Worm (Caenorhabditis elegans) whole organism, early embryonic: Measurements from ENCODE around the gene cox-6A.

Source experiments
- B0310.2 ChIP-seq: sonication (generic microtip); optimal IDR thresholded peaks from 2 replicates; lab custom pipeline; 2016; ENCODE audit warnings: mild to moderate bottlenecking, missing genetic modification characterization, missing compliant biosample characterization
- F13C5.2 ChIP-seq: sonication (generic microtip); optimal IDR thresholded peaks from 2 replicates; lab custom pipeline; 2017; ENCODE audit warnings: mild to moderate bottlenecking, missing genetic modification characterization, inconsistent platforms, missing compliant biosample characterization
- aly-1 ChIP-seq: sonication (generic microtip); optimal IDR thresholded peaks from 2 replicates; lab custom pipeline; 2016; ENCODE audit warnings: missing genetic modification characterization, missing compliant biosample characterization
- ama-1 ChIP-seq: fragments of 150-350 bp; optimal IDR thresholded peaks from 2 replicates; lab custom pipeline; 2014
- ceh-13 ChIP-seq: fragments of 200-800 bp; sonication (Bioruptor generic); optimal IDR thresholded peaks from 2 replicates; lab custom pipeline; 2018; ENCODE audit warnings: mild to moderate bottlenecking, missing genetic modification characterization, missing compliant biosample characterization
- ceh-36 ChIP-seq: sonication (generic microtip); optimal IDR thresholded peaks from 2 replicates; lab custom pipeline; 2016; ENCODE audit warnings: missing genetic modification characterization, inconsistent platforms, missing compliant biosample characterization
- ets-7 ChIP-seq: sonication (generic microtip); optimal IDR thresholded peaks from 2 replicates; lab custom pipeline; 2016; ENCODE audit warnings: missing genotype, missing genetic modification characterization, missing compliant biosample characterization
- flt-1 ChIP-seq: fragments of 200-800 bp; sonication (Bioruptor generic); IDR thresholded peaks from 2 replicates; pipeline ENCODE4 v1.3.6; 2022; ENCODE audit warnings: missing genetic modification characterization, missing compliant biosample characterization
- hmbx-1 ChIP-seq: sonication (generic microtip); optimal IDR thresholded peaks from 2 replicates; lab custom pipeline; 2016; ENCODE audit warnings: mild to moderate bottlenecking, missing genetic modification characterization, missing compliant biosample characterization
- hmg-4 ChIP-seq: fragments of 200-800 bp; sonication (Bioruptor generic); optimal IDR thresholded peaks from 2 replicates; lab custom pipeline; 2018; ENCODE audit warnings: mild to moderate bottlenecking, missing genetic modification characterization, missing compliant biosample characterization
- hnd-1 ChIP-seq: sonication (generic microtip); optimal IDR thresholded peaks from 2 replicates; lab custom pipeline; 2016; ENCODE audit warnings: missing genetic modification characterization, missing compliant biosample characterization
- pes-1 ChIP-seq: fragments of 200-800 bp; sonication (Bioruptor generic); IDR thresholded peaks from 2 replicates; pipeline ENCODE4 v1.3.6; 2022; ENCODE audit warnings: missing genetic modification reagents, missing genetic modification characterization, missing compliant biosample characterization
- scrt-1 ChIP-seq: fragments of 200-800 bp; sonication (Bioruptor generic); IDR thresholded peaks from 2 replicates; pipeline ENCODE4 v1.3.6; 2022; ENCODE audit warnings: missing genetic modification characterization, missing compliant biosample characterization
- sea-1 ChIP-seq: fragments of 200-800 bp; sonication (Bioruptor generic); conservative IDR thresholded peaks from 2 replicates; pipeline ENCODE4 v1.3.6; 2022; ENCODE audit warnings: missing genetic modification characterization, missing compliant biosample characterization
- tbx-11 ChIP-seq: fragments of 200-800 bp; sonication (Bioruptor generic); IDR thresholded peaks from 2 replicates; pipeline ENCODE4 v1.3.6; 2022; ENCODE audit warnings: missing genetic modification characterization, missing compliant biosample characterization
- tbx-37 ChIP-seq: fragments of 200-800 bp; sonication (Bioruptor generic); conservative IDR thresholded peaks from 2 replicates; pipeline ENCODE4 v1.3.6; 2022; ENCODE audit warnings: missing genetic modification reagents, missing genetic modification characterization, missing compliant biosample characterization
- tra-4 ChIP-seq: sonication (generic microtip); optimal IDR thresholded peaks from 2 replicates; lab custom pipeline; 2017; ENCODE audit warnings: missing genetic modification characterization, missing compliant biosample characterization

Gene cox-6A

DNA sequence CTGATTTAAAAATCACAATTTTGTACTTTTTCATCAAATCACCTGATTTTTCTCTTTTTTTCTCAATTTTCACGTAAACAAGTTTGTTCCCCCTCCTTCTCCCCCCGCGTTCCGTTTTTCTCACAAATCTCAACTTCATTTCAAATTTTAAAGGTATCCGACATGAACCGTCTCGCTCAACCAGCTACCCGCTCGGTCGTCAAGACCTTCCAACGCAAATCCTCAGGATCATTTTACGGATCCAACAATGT is at the start of gene cox-6A:
Gene cox-6A (plus strand): TSS at position 152 of the 251 bp plus-strand sequence.
- TF ChIP-seq tra-4 = no peak
- no peak for TF ChIP-seq aly-1 (tag; lab: Kevin White, UChicago)
- TF ChIP-seq ceh-13 (GFP tag; lab: Kevin White, UChicago) = no peak
- TF ChIP-seq hmg-4 = no peak
- TF ChIP-seq pes-1 (GFP tag; lab: Robert Waterston, UW) = no peak
- no peak for TF ChIP-seq B0310.2
- TF ChIP-seq ets-7 (tag; lab: Kevin White, UChicago) = no peak
- no peak for TF ChIP-seq hnd-1
- no peak for TF ChIP-seq scrt-1 (GFP tag; lab: Robert Waterston, UW)

DNA sequence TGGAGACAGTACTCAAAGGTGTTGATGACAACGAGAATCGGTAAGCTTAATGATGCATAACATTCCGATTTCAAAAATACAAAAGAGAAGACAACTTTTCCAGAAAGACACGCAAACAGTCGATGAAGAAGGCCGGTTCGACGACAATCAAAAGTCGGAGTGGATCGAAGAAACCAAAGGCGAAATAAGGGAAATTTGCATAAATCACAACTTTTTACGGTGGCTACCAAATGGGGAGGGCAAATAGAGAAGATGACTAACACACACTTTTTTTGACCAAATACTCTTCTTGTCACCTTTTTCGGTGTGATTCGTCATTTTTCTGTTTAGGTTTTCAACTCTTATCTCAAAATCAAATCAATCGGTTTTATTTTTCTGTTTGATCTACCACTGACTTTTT is 45.4 kb upstream of the cox-6A start, which contains the start of gene C45G9.6:
Gene C45G9.6 (plus strand): TSS at position 301 of the 400 bp plus-strand sequence.
- no peak for TF ChIP-seq scrt-1 (GFP tag; lab: Robert Waterston, UW)
- TF ChIP-seq tra-4 = no peak
- TF ChIP-seq hnd-1 = no peak

DNA sequence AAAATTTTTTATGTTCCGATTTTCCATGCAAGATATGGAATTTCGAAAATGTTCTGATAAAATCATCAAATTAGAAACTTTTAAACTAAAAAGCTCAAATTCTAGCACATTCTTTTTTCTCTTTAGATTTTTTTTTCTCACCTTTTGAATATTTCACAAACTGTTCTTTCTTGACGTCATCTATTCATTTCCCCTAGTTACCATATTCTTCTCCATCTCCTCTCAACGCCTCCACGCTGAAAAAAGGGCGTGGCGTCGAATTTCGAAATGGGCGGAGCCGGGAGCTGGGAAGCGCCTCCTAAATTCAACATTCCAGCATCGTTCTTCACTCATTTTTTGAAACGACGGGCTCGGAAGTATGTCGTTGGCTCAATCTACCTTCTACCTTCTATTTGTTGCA is 39.4 kb upstream of the cox-6A start, which contains the start of gene nlp-43:
Gene nlp-43 (plus strand): TSS at position 301 of the 400 bp plus-strand sequence.
- TF ChIP-seq sea-1 (GFP tag; lab: Robert Waterston, UW) (no peak), hmbx-1 (tag; lab: Kevin White, UChicago) (no peak), scrt-1 (GFP tag; lab: Robert Waterston, UW) (no peak), hmg-4 (no peak), ceh-36 (tag; lab: Kevin White, UChicago) (no peak), tbx-37 (GFP tag; lab: Robert Waterston, UW) (no peak), tra-4 (no peak), ets-7 (tag; lab: Kevin White, UChicago) (no peak), ceh-13 (GFP tag; lab: Kevin White, UChicago) (no peak), aly-1 (tag; lab: Kevin White, UChicago) (no peak), flt-1 (GFP tag; lab: Robert Waterston, UW) (no peak), tbx-11 (GFP tag; lab: Robert Waterston, UW) (no peak), pes-1 (GFP tag; lab: Robert Waterston, UW) (no peak), B0310.2 (no peak), F13C5.2 (tag; lab: Kevin White, UChicago) (no peak), hnd-1 (no peak)

DNA sequence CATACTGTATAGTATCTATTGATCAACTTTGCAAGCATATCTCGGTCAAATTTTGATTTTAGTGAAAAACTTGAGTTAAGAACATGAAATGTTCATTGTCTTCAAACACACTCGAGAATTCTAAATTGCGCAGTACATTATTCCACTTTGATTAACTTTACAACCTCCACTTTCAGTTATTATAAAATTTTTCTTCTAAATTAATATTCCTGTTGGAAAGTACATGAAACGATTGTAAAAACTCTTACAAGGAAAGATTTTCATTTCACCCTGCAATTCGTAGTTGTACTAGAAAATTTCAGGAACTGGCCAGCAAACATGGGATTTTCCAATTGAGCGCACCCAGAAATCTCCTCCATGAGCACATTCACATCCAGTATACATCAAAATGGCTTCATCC is 36.8 kb upstream of the cox-6A start, which contains the start of gene C45G9.14:
Gene C45G9.14 (plus strand): TSS at position 301 of the 400 bp plus-strand sequence.
- TF ChIP-seq sea-1 (GFP tag; lab: Robert Waterston, UW) (no peak), ceh-13 (GFP tag; lab: Kevin White, UChicago) (no peak), hmbx-1 (tag; lab: Kevin White, UChicago) (no peak), scrt-1 (GFP tag; lab: Robert Waterston, UW) (no peak), tbx-37 (GFP tag; lab: Robert Waterston, UW) (no peak)

DNA sequence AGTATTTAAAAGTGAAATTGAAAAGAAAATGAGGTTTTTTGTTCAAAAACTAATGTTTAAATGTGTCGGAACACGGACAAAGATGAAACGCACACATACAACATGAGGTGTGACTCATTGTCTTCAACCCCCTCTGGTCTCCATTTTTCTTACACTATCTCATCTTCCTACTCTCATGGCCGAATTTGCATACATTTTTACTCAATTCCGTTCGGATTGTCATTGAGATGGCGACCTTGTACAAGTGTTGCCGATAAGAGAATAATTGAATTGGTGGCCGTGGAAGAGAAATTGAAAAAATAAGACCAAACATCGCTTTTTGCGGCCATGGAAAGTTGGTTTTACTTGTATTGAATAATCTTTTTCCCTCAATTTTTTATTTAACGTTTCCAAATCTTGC is 34.3 kb upstream of the cox-6A start, which contains the start of gene txbp-3:
Gene txbp-3 (minus strand): TSS at position 285 of the 400 bp plus-strand sequence.
- TF ChIP-seq scrt-1 (GFP tag; lab: Robert Waterston, UW) (no peak), tbx-37 (GFP tag; lab: Robert Waterston, UW) (no peak), sea-1 (GFP tag; lab: Robert Waterston, UW) (no peak), aly-1 (tag; lab: Kevin White, UChicago) (no peak), tra-4 (no peak), ceh-36 (tag; lab: Kevin White, UChicago) (no peak), hmbx-1 (tag; lab: Kevin White, UChicago) (no peak), tbx-11 (GFP tag; lab: Robert Waterston, UW) (no peak), hmg-4 (no peak), pes-1 (GFP tag; lab: Robert Waterston, UW) (no peak), hnd-1 (no peak), ets-7 (tag; lab: Kevin White, UChicago) (no peak)

DNA sequence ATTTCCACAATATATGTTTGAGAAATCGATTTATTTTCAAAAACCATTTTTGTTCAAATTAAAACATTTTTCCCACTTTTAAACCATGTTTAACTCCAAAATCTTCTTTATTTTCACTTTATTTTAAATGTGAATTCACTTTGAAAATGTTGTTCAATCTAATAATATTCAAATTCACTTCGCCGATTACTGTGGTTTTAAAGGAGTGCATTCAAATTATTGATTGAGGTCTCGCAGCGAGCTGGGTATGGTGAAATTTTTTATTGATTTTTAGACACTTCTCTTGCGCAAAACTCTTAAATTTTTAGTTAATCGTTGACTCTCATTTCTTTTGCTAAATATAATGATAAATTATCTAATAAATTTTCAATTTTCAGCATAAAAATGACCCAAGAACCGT is 33.8 kb upstream of the cox-6A start, which contains the start of gene C45G9.5:
Gene C45G9.5 (plus strand): TSS at position 378 of the 400 bp plus-strand sequence.
- TF ChIP-seq ceh-36 (tag; lab: Kevin White, UChicago) = no peak
- TF ChIP-seq tbx-11 (GFP tag; lab: Robert Waterston, UW) = no peak
- TF ChIP-seq sea-1 (GFP tag; lab: Robert Waterston, UW) = no peak
- TF ChIP-seq aly-1 (tag; lab: Kevin White, UChicago) = no peak
- TF ChIP-seq tbx-37 (GFP tag; lab: Robert Waterston, UW) = no peak
- TF ChIP-seq F13C5.2 (tag; lab: Kevin White, UChicago) = no peak
- TF ChIP-seq scrt-1 (GFP tag; lab: Robert Waterston, UW) = no peak
- no peak for TF ChIP-seq flt-1 (GFP tag; lab: Robert Waterston, UW)
- no peak for TF ChIP-seq ama-1 (lab: Kevin White, UChicago)
- TF ChIP-seq hmg-4 = no peak
- no peak for TF ChIP-seq ceh-13 (GFP tag; lab: Kevin White, UChicago)

DNA sequence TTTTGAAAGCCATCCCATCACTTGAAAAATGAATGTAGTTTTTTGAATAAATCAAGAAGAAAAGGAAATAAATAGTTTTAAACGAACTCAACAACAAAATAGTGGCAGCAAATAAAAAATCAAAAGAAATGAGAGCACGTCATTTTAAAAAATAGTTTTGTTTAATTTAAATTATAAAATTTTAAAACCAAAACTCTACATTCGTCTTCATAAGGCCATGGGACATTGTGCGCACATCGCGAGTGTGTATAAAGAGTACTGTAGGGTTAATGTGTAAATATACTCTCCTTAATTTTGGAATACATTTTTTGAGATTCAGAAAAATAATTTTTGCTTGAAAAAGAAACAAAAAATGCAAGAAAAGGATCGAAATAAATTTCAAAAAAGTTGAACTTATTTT is 29.6 kb upstream of the cox-6A start, which contains the start of gene C45G9.15:
Gene C45G9.15 (minus strand): TSS at position 101 of the 400 bp plus-strand sequence.
- no peak for TF ChIP-seq ceh-13 (GFP tag; lab: Kevin White, UChicago)
- no peak for TF ChIP-seq B0310.2
- TF ChIP-seq hmbx-1 (tag; lab: Kevin White, UChicago) = no peak
- TF ChIP-seq pes-1 (GFP tag; lab: Robert Waterston, UW) = no peak
- TF ChIP-seq hnd-1 = no peak
- no peak for TF ChIP-seq ets-7 (tag; lab: Kevin White, UChicago)
- TF ChIP-seq F13C5.2 (tag; lab: Kevin White, UChicago) = no peak
- no peak for TF ChIP-seq sea-1 (GFP tag; lab: Robert Waterston, UW)
- TF ChIP-seq ama-1 (lab: Kevin White, UChicago) = no peak

DNA sequence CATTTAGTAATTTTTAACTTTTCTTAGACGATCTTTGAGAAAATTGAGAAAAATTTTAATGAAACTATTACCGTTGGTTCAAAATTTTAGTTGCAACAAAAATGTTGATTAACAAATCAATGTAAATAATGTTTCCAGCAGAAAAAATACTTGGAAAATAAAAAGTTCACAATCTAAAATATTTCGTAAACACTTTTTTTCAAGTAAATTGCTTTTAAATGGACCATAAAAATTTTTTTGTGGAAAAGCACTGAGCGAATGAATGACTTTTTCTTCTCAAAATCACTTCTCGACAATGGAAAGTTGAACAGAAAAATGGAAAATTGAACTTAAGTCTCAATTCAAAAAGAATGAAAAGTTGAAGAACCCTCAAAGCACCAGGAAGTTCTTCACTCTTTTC is 28.0 kb upstream of the cox-6A start, which contains the start of gene C45G9.8:
Gene C45G9.8 (minus strand): TSS at position 101 of the 400 bp plus-strand sequence.
- TF ChIP-seq pes-1 (GFP tag; lab: Robert Waterston, UW) (no peak), hmbx-1 (tag; lab: Kevin White, UChicago) (no peak), flt-1 (GFP tag; lab: Robert Waterston, UW) (no peak), aly-1 (tag; lab: Kevin White, UChicago) (no peak), sea-1 (GFP tag; lab: Robert Waterston, UW) (no peak), F13C5.2 (tag; lab: Kevin White, UChicago) (no peak), ama-1 (lab: Kevin White, UChicago) (no peak), ceh-36 (tag; lab: Kevin White, UChicago) (no peak), tbx-37 (GFP tag; lab: Robert Waterston, UW) (no peak), scrt-1 (GFP tag; lab: Robert Waterston, UW) (no peak), B0310.2 (no peak), hnd-1 (no peak), ets-7 (tag; lab: Kevin White, UChicago) (no peak)
